Fruit fly (Drosophila melanogaster) whole organism, embryonic: ENCODE results near the gene CG18262.

Experiments used
- Adf1 ChIP-seq: fragments of 200-800 bp; sonication (Bioruptor generic); IDR thresholded peaks from 2 replicates; pipeline ENCODE4 v1.3.6; 2022; ENCODE audit warnings: missing biosample characterization, missing genetic modification characterization
- CG10959 ChIP-seq: fragments of 200-800 bp; sonication (Bioruptor generic); IDR thresholded peaks from 2 replicates; pipeline ENCODE4 v1.3.6; 2022; ENCODE audit warnings: missing biosample characterization, missing genetic modification characterization
- CG17359 ChIP-seq: fragments of 200-800 bp; sonication (Bioruptor generic); optimal IDR thresholded peaks from 3 replicates; lab custom pipeline; 2018; ENCODE audit warnings: missing biosample characterization, mild to moderate bottlenecking, missing genetic modification characterization, moderate library complexity
- CG17385 ChIP-seq: fragments of 200-800 bp; sonication (Bioruptor generic); optimal IDR thresholded peaks from 3 replicates; lab custom pipeline; 2018; ENCODE audit warnings: missing biosample characterization, mild to moderate bottlenecking, missing genetic modification characterization
- CG3163 ChIP-seq: fragments of 200-800 bp; sonication (Bioruptor generic); optimal IDR thresholded peaks from 3 replicates; lab custom pipeline; 2016; ENCODE audit warnings: missing biosample characterization, missing genetic modification characterization
- CG32767 ChIP-seq: fragments of 200-800 bp; sonication (Bioruptor generic); IDR thresholded peaks from 2 replicates; pipeline ENCODE4 v1.3.6; 2022; ENCODE audit warnings: missing biosample characterization, missing genetic modification characterization
- CG33213 ChIP-seq: fragments of 200-800 bp; sonication (Bioruptor generic); optimal IDR thresholded peaks from 3 replicates; lab custom pipeline; 2016; ENCODE audit warnings: missing biosample characterization, missing genetic modification characterization
- CG34224 ChIP-seq: fragments of 200-800 bp; sonication (Bioruptor generic); IDR thresholded peaks from 3 replicates; pipeline ENCODE4 v1.3.6; 2022; ENCODE audit warnings: missing biosample characterization, missing genetic modification characterization; ENCODE audit not compliant: partially characterized antibody
- CG34376 ChIP-seq: fragments of 200-800 bp; sonication (Bioruptor generic); optimal IDR thresholded peaks from 2 replicates; lab custom pipeline; 2018; ENCODE audit warnings: missing biosample characterization, mild to moderate bottlenecking, missing genetic modification characterization
- CG3838 ChIP-seq: fragments of 200-800 bp; sonication (Bioruptor generic); optimal IDR thresholded peaks from 3 replicates; lab custom pipeline; 2016; ENCODE audit warnings: missing biosample characterization, missing genetic modification characterization
- CG4328 ChIP-seq: fragments of 200-800 bp; sonication (Bioruptor generic); optimal IDR thresholded peaks from 3 replicates; lab custom pipeline; 2017; ENCODE audit warnings: missing biosample characterization, missing genetic modification reagents, missing genetic modification characterization
- CG4617 ChIP-seq: fragments of 200-800 bp; sonication (Bioruptor generic); optimal IDR thresholded peaks from 3 replicates; lab custom pipeline; 2016; ENCODE audit warnings: missing biosample characterization, missing genetic modification characterization, borderline replicate concordance
- CG7357 ChIP-seq: fragments of 200-800 bp; sonication (Bioruptor generic); IDR thresholded peaks from 3 replicates; pipeline ENCODE4 v1.3.6; 2022; ENCODE audit warnings: missing biosample characterization, missing genetic modification characterization
- CG8290 ChIP-seq, 3 experiments: fragments of 200-800 bp; sonication (Bioruptor generic); optimal IDR thresholded peaks; 2 replicates each; lab custom pipeline; 2016 to 2019; ENCODE audit warnings: missing biosample characterization in 3 of 3, missing genetic modification characterization in 3 of 3, mild to moderate bottlenecking in 2 of 3, moderate library complexity in 1 of 3
- CG8944 ChIP-seq: fragments of 200-800 bp; sonication (Bioruptor generic); optimal IDR thresholded peaks from 3 replicates; lab custom pipeline; 2016; ENCODE audit warnings: missing biosample characterization, missing genetic modification characterization
- CG9797 ChIP-seq: fragments of 200-800 bp; sonication (Bioruptor generic); optimal IDR thresholded peaks from 3 replicates; lab custom pipeline; 2018; ENCODE audit warnings: missing biosample characterization, mild to moderate bottlenecking, missing genetic modification characterization
- CG9932 ChIP-seq: fragments of 200-800 bp; sonication (Bioruptor generic); IDR thresholded peaks from 2 replicates; pipeline ENCODE4 v1.3.6; 2022; ENCODE audit warnings: missing biosample characterization, missing genetic modification characterization
- Dref ChIP-seq: fragments of 200-800 bp; sonication (Bioruptor generic); IDR thresholded peaks from 2 replicates; pipeline ENCODE4 v1.3.6; 2022; ENCODE audit warnings: missing biosample characterization, missing genetic modification characterization
- H2.0 ChIP-seq: fragments of 200-800 bp; sonication (Bioruptor generic); IDR thresholded peaks from 2 replicates; pipeline ENCODE4 v1.3.6; 2022; ENCODE audit warnings: missing biosample characterization, missing genetic modification characterization
- HLHmδ ChIP-seq: fragments of 200-800 bp; sonication (Bioruptor generic); optimal IDR thresholded peaks from 2 replicates; lab custom pipeline; 2018; ENCODE audit warnings: missing biosample characterization, mild to moderate bottlenecking, missing genetic modification characterization, moderate library complexity
- Hand ChIP-seq: fragments of 200-800 bp; sonication (Bioruptor generic); optimal IDR thresholded peaks from 2 replicates; lab custom pipeline; 2017; ENCODE audit warnings: mild to moderate bottlenecking, missing biosample characterization, missing genetic modification reagents, missing genetic modification characterization
- Hr3 ChIP-seq: fragments of 200-800 bp; sonication (Bioruptor generic); optimal IDR thresholded peaks from 3 replicates; lab custom pipeline; 2016; ENCODE audit warnings: missing biosample characterization, missing genetic modification characterization
- Lpt ChIP-seq: fragments of >200 bp; optimal IDR thresholded peaks from 2 replicates; lab custom pipeline; 2018; ENCODE audit warnings: missing biosample characterization, missing genetic modification characterization
- Med ChIP-seq: fragments of 200-800 bp; sonication (Bioruptor generic); peaks from one replicate; lab custom pipeline; 2016; ENCODE audit warnings: missing biosample characterization, missing genetic modification characterization, mild to moderate bottlenecking, inconsistent platforms, moderate library complexity
- Oli ChIP-seq: fragments of 200-800 bp; sonication (Bioruptor generic); optimal IDR thresholded peaks from 2 replicates; lab custom pipeline; 2018; ENCODE audit warnings: missing biosample characterization, mild to moderate bottlenecking, missing genetic modification characterization, moderate library complexity
- Optix ChIP-seq: fragments of 200-800 bp; sonication (Bioruptor generic); IDR thresholded peaks from 3 replicates; pipeline ENCODE4 v1.3.6; 2022; ENCODE audit warnings: missing biosample characterization, missing genetic modification characterization
- Ptx1 ChIP-seq: fragments of 200-800 bp; sonication (Bioruptor generic); IDR thresholded peaks from 2 replicates; pipeline ENCODE4 v1.3.6; 2022; ENCODE audit warnings: missing biosample characterization, missing genetic modification characterization
- Scr ChIP-seq: fragments of 200-800 bp; sonication (Bioruptor generic); IDR thresholded peaks from 2 replicates; pipeline ENCODE4 v1.3.6; 2022; ENCODE audit warnings: missing biosample characterization, missing genetic modification characterization; ENCODE audit not compliant: partially characterized antibody
- Sin3A ChIP-seq: fragments of >200 bp; optimal IDR thresholded peaks from 2 replicates; lab custom pipeline; 2018
- Sox102F ChIP-seq: fragments of 200-800 bp; sonication (Bioruptor generic); optimal IDR thresholded peaks from 2 replicates; lab custom pipeline; 2018; ENCODE audit warnings: missing biosample characterization, mild to moderate bottlenecking, missing genetic modification characterization, moderate library complexity
- Trl ChIP-seq, 3 experiments: fragments of >200 bp in 2 of 3; fragments of 200-800 bp in 1 of 3; sonication (Bioruptor generic) in 1 of 3; optimal IDR thresholded peaks; 2 replicates in 1 of 3; 3 replicates in 2 of 3; lab custom pipeline; 2016 to 2017; ENCODE audit warnings: missing biosample characterization in 1 of 3, missing genetic modification characterization in 1 of 3
- chinmo ChIP-seq: fragments of 200-800 bp; sonication (Bioruptor generic); IDR thresholded peaks from 4 replicates; pipeline ENCODE4 v1.3.6; 2022; ENCODE audit warnings: missing biosample characterization, missing genetic modification characterization; ENCODE audit not compliant: partially characterized antibody
- corto ChIP-seq: fragments of 200-800 bp; sonication (Bioruptor generic); optimal IDR thresholded peaks from 2 replicates; lab custom pipeline; 2016; ENCODE audit warnings: missing biosample characterization, mild to moderate bottlenecking, missing genetic modification characterization, moderate library complexity
- crol ChIP-seq: fragments of 200-800 bp; sonication (Bioruptor generic); IDR thresholded peaks from 2 replicates; pipeline ENCODE4 v1.3.6; 2022; ENCODE audit warnings: missing biosample characterization, missing genetic modification characterization
- cwo ChIP-seq: fragments of 200-800 bp; sonication (Bioruptor generic); optimal IDR thresholded peaks from 3 replicates; lab custom pipeline; 2017; ENCODE audit warnings: missing biosample characterization, missing genetic modification characterization, mild to moderate bottlenecking, moderate library complexity, missing genetic modification reagents
- da ChIP-seq: fragments of 200-800 bp; sonication (Bioruptor generic); optimal IDR thresholded peaks from 2 replicates; lab custom pipeline; 2016; ENCODE audit warnings: missing biosample characterization, missing genetic modification characterization
- en ChIP-seq: fragments of 200-800 bp; sonication (Bioruptor generic); optimal IDR thresholded peaks from 2 replicates; lab custom pipeline; 2016; ENCODE audit warnings: missing biosample characterization, missing genetic modification characterization
- fd96Cb ChIP-seq: fragments of 200-800 bp; sonication (Bioruptor generic); optimal IDR thresholded peaks from 2 replicates; lab custom pipeline; 2018; ENCODE audit warnings: missing biosample characterization, mild to moderate bottlenecking, missing genetic modification characterization, moderate library complexity
- fru ChIP-seq: fragments of >200 bp; optimal IDR thresholded peaks from 2 replicates; lab custom pipeline; 2017
- ftz-f1 ChIP-seq: fragments of 200-800 bp; sonication (Bioruptor generic); optimal IDR thresholded peaks from 2 replicates; lab custom pipeline; 2016; ENCODE audit warnings: missing biosample characterization, missing genetic modification characterization
- fu2 ChIP-seq: fragments of 200-800 bp; sonication (Bioruptor generic); optimal IDR thresholded peaks from 2 replicates; lab custom pipeline; 2016; ENCODE audit warnings: missing biosample characterization, missing genetic modification characterization
- gce ChIP-seq: fragments of 200-800 bp; sonication (Bioruptor generic); IDR thresholded peaks from 3 replicates; pipeline ENCODE4 v1.3.6; 2022; ENCODE audit warnings: missing biosample characterization, missing genetic modification characterization
- gt ChIP-seq: fragments of 200-800 bp; sonication (Bioruptor generic); IDR thresholded peaks from 2 replicates; pipeline ENCODE4 v1.3.6; 2022; ENCODE audit warnings: missing biosample characterization, missing genetic modification characterization
- hb ChIP-seq: fragments of 200-800 bp; sonication (Bioruptor generic); IDR thresholded peaks from 3 replicates; pipeline ENCODE4 v1.3.6; 2022; ENCODE audit warnings: missing biosample characterization, missing genetic modification characterization; ENCODE audit not compliant: partially characterized antibody
- hth ChIP-seq: fragments of >200 bp; optimal IDR thresholded peaks from 2 replicates; lab custom pipeline; 2017; ENCODE audit warnings: inconsistent platforms
- otp ChIP-seq: fragments of 200-800 bp; sonication (Bioruptor generic); IDR thresholded peaks from 3 replicates; pipeline ENCODE4, ENCODE4 v1.3.6; 2022; ENCODE audit warnings: missing biosample characterization, missing genetic modification characterization
- repo ChIP-seq: fragments of 200-800 bp; sonication (Bioruptor generic); optimal IDR thresholded peaks from 2 replicates; lab custom pipeline; 2016; ENCODE audit warnings: missing biosample characterization, missing genetic modification characterization
- sisA ChIP-seq: fragments of 200-800 bp; sonication (Bioruptor generic); IDR thresholded peaks from 2 replicates; pipeline ENCODE4 v1.3.6; 2022; ENCODE audit warnings: missing biosample characterization, missing genetic modification characterization
- slbo ChIP-seq: fragments of 200-800 bp; sonication (Bioruptor generic); IDR thresholded peaks from 2 replicates; pipeline ENCODE4 v1.3.6; 2022; ENCODE audit warnings: missing biosample characterization, missing genetic modification characterization
- tin ChIP-seq: fragments of 200-800 bp; sonication (Bioruptor generic); optimal IDR thresholded peaks from 3 replicates; lab custom pipeline; 2016; ENCODE audit warnings: missing biosample characterization, missing genetic modification characterization
- usp ChIP-seq: fragments of >200 bp; optimal IDR thresholded peaks from 2 replicates; lab custom pipeline; 2017; ENCODE audit warnings: missing biosample characterization, missing genetic modification characterization

Gene CG18262

DNA sequence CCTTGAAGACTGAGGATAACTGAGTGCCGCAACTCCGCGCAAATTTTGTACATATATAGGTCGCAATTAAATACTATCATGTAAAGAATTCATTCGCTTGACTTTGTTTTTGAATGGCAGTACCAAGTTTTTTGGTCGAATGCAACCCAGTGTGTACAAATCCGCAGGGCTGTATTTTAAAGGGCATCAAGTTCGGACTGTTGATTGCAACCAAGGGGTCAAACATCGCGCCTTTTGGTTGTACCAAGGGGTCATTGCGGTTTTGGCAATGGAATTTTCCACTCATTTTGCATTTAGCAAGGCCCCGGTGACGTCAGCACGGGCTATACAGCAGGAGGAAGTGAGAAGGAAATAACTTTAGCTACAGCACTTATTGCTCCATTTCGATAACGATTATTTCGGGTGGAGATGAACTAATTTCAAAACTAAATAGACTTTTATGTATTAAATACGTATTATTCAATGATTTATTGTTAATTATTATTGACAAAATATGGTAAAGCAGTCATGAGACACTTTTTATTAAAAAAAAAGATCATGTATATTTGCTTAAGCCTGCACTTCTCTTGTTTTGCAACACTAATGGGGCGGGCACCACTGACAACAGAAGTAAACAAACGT is 20.9 kb upstream of the CG18262 start, which contains the start of gene CG10958 (continued):
- no peak for TF ChIP-seq Trl (optimal IDR thresholded peaks at IDR 0.05; lab: Kevin White, UChicago)
- TF ChIP-seq Trl (GFP tag; optimal IDR thresholded peaks at IDR 0.05; lab: Kevin White, UChicago), result peak; percentile 12
- TF ChIP-seq Ptx1 (GFP tag; lab: Robert Waterston, UW), result peak; percentile 73
- no peak for TF ChIP-seq chinmo (GFP tag; lab: Robert Waterston, UW)
- TF ChIP-seq fu2, result no peak
- TF ChIP-seq crol, result no peak
- peak; percentile 49 for TF ChIP-seq Hr3 (GFP tag; lab: Kevin White, UChicago)
- peak; percentile 69 for TF ChIP-seq CG9932 (GFP tag; lab: Robert Waterston, UW)
- TF ChIP-seq otp, result no peak
- TF ChIP-seq CG8944 (GFP tag; lab: Kevin White, UChicago), result no peak
- peak; percentile 64 for TF ChIP-seq tin
- TF ChIP-seq en (GFP tag; lab: Kevin White, UChicago), result no peak
- no peak for TF ChIP-seq hb (GFP tag; lab: Robert Waterston, UW)
- no peak for TF ChIP-seq fru (lab: Kevin White, UChicago)
- peak; percentile 31; the same call in 1 of the 2 replicates for TF ChIP-seq Scr (GFP tag; lab: Robert Waterston, UW)
- no peak for TF ChIP-seq HLHmδ
- TF ChIP-seq Optix, result no peak
- peak; percentile 18 for TF ChIP-seq cwo (GFP tag; lab: Kevin White, UChicago)
- TF ChIP-seq CG8290 (GFP tag; optimal IDR thresholded peaks at IDR 0.05; lab: Kevin White, UChicago), result peak; percentile 28
- TF ChIP-seq CG8290 (tag; optimal IDR thresholded peaks at IDR 0.05; lab: Kevin White, UChicago), result no peak
- TF ChIP-seq Adf1 (GFP tag; lab: Robert Waterston, UW), result peak; percentile 37; the same call in 1 of the 2 replicates
- TF ChIP-seq fd96Cb (tag; lab: Kevin White, UChicago), result peak; percentile 28
- TF ChIP-seq repo (GFP tag; lab: Kevin White, UChicago), result no peak
- TF ChIP-seq corto (GFP tag; lab: Kevin White, UChicago), result no peak
- TF ChIP-seq Oli, result peak; percentile 27
- TF ChIP-seq gce (GFP tag; lab: Robert Waterston, UW), result no peak
- peak; percentile 71 for TF ChIP-seq Sox102F (GFP tag; lab: Kevin White, UChicago)
- TF ChIP-seq usp, result no peak
- peak; percentile 53 for TF ChIP-seq CG3838 (GFP tag; lab: Kevin White, UChicago)
- peak; percentile 5 for TF ChIP-seq CG4328
- TF ChIP-seq gt (GFP tag; lab: Robert Waterston, UW), result no peak
- TF ChIP-seq CG9797 (GFP tag; lab: Kevin White, UChicago), result no peak
- 0 out of 2 replicates have a peak, but pooled peaks have one; percentile 7 for TF ChIP-seq H2.0
- TF ChIP-seq sisA, result peak; percentile 52
- peak; percentile 59 for TF ChIP-seq Dref (GFP tag; lab: Robert Waterston, UW)
- no peak for TF ChIP-seq CG32767 (GFP tag; lab: Robert Waterston, UW)
- peak; percentile 8 for TF ChIP-seq Sin3A (lab: Kevin White, UChicago)
- TF ChIP-seq hth (lab: Kevin White, UChicago), result no peak
- no peak for TF ChIP-seq da
- TF ChIP-seq Med (GFP tag; lab: Kevin White, UChicago), result peak; percentile 79
- no peak for TF ChIP-seq CG3163 (GFP tag; lab: Kevin White, UChicago)
- TF ChIP-seq Hand (GFP tag; lab: Kevin White, UChicago), result no peak
- TF ChIP-seq Lpt (GFP tag; lab: Kevin White, UChicago), result no peak
- TF ChIP-seq CG33213, result no peak
- TF ChIP-seq slbo (GFP tag; lab: Robert Waterston, UW), result peak; percentile 79
- no peak for TF ChIP-seq ftz-f1 (GFP tag; lab: Kevin White, UChicago)
- TF ChIP-seq CG4617 (GFP tag; lab: Kevin White, UChicago), result peak; percentile 24
- no peak for TF ChIP-seq CG34224 (GFP tag; lab: Robert Waterston, UW)
- no peak for TF ChIP-seq CG7357 (GFP tag; lab: Robert Waterston, UW)
- TF ChIP-seq CG17385 (GFP tag; lab: Kevin White, UChicago), result peak; percentile 68
- TF ChIP-seq CG34376 (GFP tag; lab: Kevin White, UChicago), result peak; percentile 33
- TF ChIP-seq CG17359 (tag; lab: Kevin White, UChicago), result peak; percentile 49
- TF ChIP-seq CG10959 (GFP tag; lab: Robert Waterston, UW), result no peak
